Fruit fly (Drosophila melanogaster) whole organism, larva: ENCODE measurements around the gene sr.

Experiments
- noc ChIP-seq: fragments of 200-800 bp; sonication (Bioruptor generic); optimal IDR thresholded peaks from 3 replicates; lab custom pipeline; 2019; ENCODE audit warnings: missing biosample characterization, mild to moderate bottlenecking, missing genetic modification characterization, moderate library complexity

Gene sr

DNA sequence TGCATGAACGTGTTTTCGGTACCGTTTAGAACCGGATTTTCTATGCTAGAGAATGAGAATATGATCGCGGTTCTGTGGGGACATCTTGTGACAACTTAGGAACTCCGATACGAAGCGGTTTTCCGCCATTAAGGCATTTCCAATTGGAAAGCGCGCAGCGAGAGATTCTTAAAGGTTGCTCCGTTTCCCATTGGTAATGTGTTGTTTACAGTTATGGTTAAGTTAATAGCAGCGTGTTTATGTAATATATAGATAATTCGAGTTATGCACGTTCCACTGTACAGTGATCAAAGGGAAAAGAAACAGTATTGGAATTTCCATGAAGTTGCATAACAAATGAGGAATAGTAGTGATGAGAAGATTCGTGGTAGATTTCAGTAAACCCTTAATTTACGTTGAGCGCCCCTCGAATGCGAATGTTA is 78.3 kb downstream of the sr start:
- no peak for TF ChIP-seq noc (tag; lab: Kevin White, UChicago)

dm6 chr3R:18169982-18170531 is 79.5 kb downstream of the sr start:
- no peak for TF ChIP-seq noc (tag; lab: Kevin White, UChicago)

- peak; percentile 89 for TF ChIP-seq noc (tag; lab: Kevin White, UChicago)
Observed at dm6 chr3R:18171983-18172967, 81.7 kb downstream of the sr start.

DNA sequence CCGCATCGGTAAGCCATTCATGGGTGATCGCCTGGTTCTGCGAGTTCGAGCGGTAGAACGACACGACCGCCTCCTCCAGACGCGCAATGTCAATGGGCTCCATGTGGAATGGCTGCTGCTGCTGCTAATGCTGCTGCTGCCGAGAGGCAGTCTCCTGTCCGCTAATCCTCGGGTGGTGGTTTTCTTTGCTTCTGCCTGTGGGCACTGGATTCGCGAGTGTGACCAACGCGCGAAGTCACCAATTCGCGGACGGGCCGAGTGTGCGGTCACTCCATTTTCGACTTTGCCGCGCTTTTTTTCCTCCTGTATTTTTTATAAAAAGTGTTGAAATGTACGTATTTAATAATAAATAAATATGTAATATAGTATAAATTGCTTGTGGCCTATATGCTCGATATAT is 92.6 kb downstream of the sr start, which contains the start of gene cdm:
TSS of gene cdm (minus strand) at position 236 of the 400 bp plus-strand sequence.
- no peak for TF ChIP-seq noc (tag; lab: Kevin White, UChicago)
